Worm (Caenorhabditis elegans) whole organism, late embryonic: ENCODE data around the gene lin-26.

ENCODE experiments used
- T23F11.4 ChIP-seq: fragments of 200-800 bp; sonication (Bioruptor generic); optimal IDR thresholded peaks from 2 replicates; lab custom pipeline; 2018; ENCODE audit warnings: mild to moderate bottlenecking, missing genetic modification characterization, missing compliant biosample characterization
- fax-1 ChIP-seq: sonication (generic microtip); optimal IDR thresholded peaks from 2 replicates; lab custom pipeline; 2016; ENCODE audit warnings: missing genotype, missing genetic modification characterization, missing compliant biosample characterization
- hlh-30 ChIP-seq: sonication (generic microtip); optimal IDR thresholded peaks from 2 replicates; lab custom pipeline; 2017; ENCODE audit warnings: antibody characterized with exemption, missing genetic modification characterization, missing compliant biosample characterization; ENCODE audit not compliant: insufficient read depth
- hlh-8 ChIP-seq: sonication (generic microtip); optimal IDR thresholded peaks from 2 replicates; lab custom pipeline; 2016; ENCODE audit warnings: missing genotype, missing genetic modification characterization, missing compliant biosample characterization
- lin-11 ChIP-seq: fragments of 200-800 bp; sonication (Bioruptor generic); optimal IDR thresholded peaks from 2 replicates; lab custom pipeline; 2018; ENCODE audit warnings: mild to moderate bottlenecking, missing genetic modification characterization, missing compliant biosample characterization

DNA sequence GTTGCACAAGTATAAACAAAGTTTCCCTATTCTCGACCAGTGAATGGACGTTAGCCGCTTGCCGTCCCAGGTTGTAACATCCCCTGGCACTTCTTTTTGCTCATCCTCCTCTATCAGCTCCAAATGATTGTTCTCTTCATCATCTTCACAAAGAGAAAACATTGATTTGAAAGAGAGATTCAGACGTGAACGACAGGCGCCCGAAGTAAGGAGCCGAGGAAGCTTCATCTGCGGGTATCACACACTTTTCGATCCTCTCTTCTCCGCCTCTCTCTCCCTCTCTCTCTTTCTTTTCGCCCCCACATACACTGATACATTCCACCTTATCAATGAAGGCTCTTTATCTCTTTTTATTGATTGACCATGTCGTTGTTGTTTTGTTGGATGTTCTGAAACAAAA lies 40.8 kb downstream of the lin-26 start:
- TF ChIP-seq hlh-8 (tag; lab: Kevin White, UChicago) (no peak), fax-1 (tag; lab: Kevin White, UChicago) (no peak), hlh-30 (tag; lab: Kevin White, UChicago) (no peak), lin-11 (tag; lab: Kevin White, UChicago) (no peak), T23F11.4 (GFP tag; lab: Kevin White, UChicago) (no peak)
